Worm (Caenorhabditis elegans) whole organism, L4 larva: Measurements from ENCODE around the gene F56D6.22.
A peak's percentile ranks its signal among the peaks of the same experiment; 100 is the strongest.

Source experiments
- aly-2 ChIP-seq: sonication (generic microtip); optimal IDR thresholded peaks from 2 replicates; lab custom pipeline; 2018; ENCODE audit warnings: missing biosample characterization, missing genetic modification characterization
- lin-13 ChIP-seq: fragments of 150-350 bp; optimal IDR thresholded peaks from 2 replicates; lab custom pipeline; 2014; ENCODE audit warnings: missing biosample characterization, missing genetic modification reagents, missing genetic modification characterization
- saeg-2 ChIP-seq: fragments of 200-800 bp; sonication (Bioruptor generic); IDR thresholded peaks from 2 replicates; pipeline ENCODE4 v1.3.6; 2022; ENCODE audit warnings: missing genetic modification reagents, missing genetic modification characterization, missing compliant biosample characterization
- skn-1 ChIP-seq: fragments of 150-350 bp; optimal IDR thresholded peaks from 2 replicates; lab custom pipeline; 2014; ENCODE audit warnings: missing biosample characterization, missing genetic modification characterization
- unc-130 ChIP-seq: sonication (generic microtip); optimal IDR thresholded peaks from 2 replicates; lab custom pipeline; 2016; ENCODE audit warnings: missing genetic modification reagents, missing genetic modification characterization, missing compliant biosample characterization
- unc-62 ChIP-seq, 3 experiments: fragments of 150-350 bp in 1 of 3; sonication (generic microtip); optimal IDR thresholded peaks in 2 of 3; peaks in 1 of 3; 1 replicate in 1 of 3; 2 replicates in 2 of 3; lab custom pipeline; 2014 to 2017; ENCODE audit warnings: missing biosample characterization in 3 of 3, missing genetic modification characterization in 3 of 3, missing genetic modification reagents in 3 of 3, missing genotype in 1 of 3

ce11 chrIV:3857999-3858552 is 49.3 kb downstream of the F56D6.22 start:
- TF ChIP-seq unc-62 (GFP tag; optimal IDR thresholded peaks at IDR 0.05 in 1 of 2; lab: Kevin White, UChicago), result peak in 1 of 2 experiments; percentile 95
- no peak for TF ChIP-seq unc-62 (tag; optimal IDR thresholded peaks at IDR 0.05; lab: Kevin White, UChicago)
- no peak for TF ChIP-seq skn-1
- no peak for TF ChIP-seq lin-13 (GFP tag; lab: Kevin White, UChicago)
- no peak for TF ChIP-seq saeg-2 (GFP tag; lab: Robert Waterston, UW)
- no peak for TF ChIP-seq unc-130 (GFP tag; lab: Kevin White, UChicago)
- TF ChIP-seq aly-2, result no peak
